Worm (Caenorhabditis elegans) whole organism, late embryonic: ENCODE results near the gene C30H6.9.

Experiments used
- C08G9.2 ChIP-seq: sonication (generic microtip); optimal IDR thresholded peaks from 2 replicates; lab custom pipeline; 2016; ENCODE audit warnings: mild to moderate bottlenecking, missing genetic modification characterization, moderate library complexity, missing compliant biosample characterization
- Y22D7AL.16 ChIP-seq: sonication (generic microtip); optimal IDR thresholded peaks from 2 replicates; lab custom pipeline; 2016; ENCODE audit warnings: missing genetic modification characterization, missing compliant biosample characterization
- ahr-1 ChIP-seq: sonication (generic microtip); optimal IDR thresholded peaks from 2 replicates; lab custom pipeline; 2016; ENCODE audit warnings: missing genetic modification characterization, missing compliant biosample characterization
- ama-1 ChIP-seq: fragments of 150-350 bp; optimal IDR thresholded peaks from 2 replicates; lab custom pipeline; 2014
- ceh-19 ChIP-seq: fragments of 200-800 bp; sonication (Bioruptor generic); optimal IDR thresholded peaks from 2 replicates; lab custom pipeline; 2018; ENCODE audit warnings: mild to moderate bottlenecking, missing genetic modification characterization, missing compliant biosample characterization
- ceh-9 ChIP-seq: sonication (generic microtip); optimal IDR thresholded peaks from 2 replicates; lab custom pipeline; 2016; ENCODE audit warnings: mild to moderate bottlenecking, missing genetic modification characterization, inconsistent platforms, missing compliant biosample characterization
- dve-1 ChIP-seq: sonication (generic microtip); optimal IDR thresholded peaks from 2 replicates; lab custom pipeline; 2017; ENCODE audit warnings: antibody characterized with exemption, mild to moderate bottlenecking, missing genetic modification characterization, missing compliant biosample characterization
- hlh-30 ChIP-seq: sonication (generic microtip); optimal IDR thresholded peaks from 2 replicates; lab custom pipeline; 2017; ENCODE audit warnings: antibody characterized with exemption, missing genetic modification characterization, missing compliant biosample characterization; ENCODE audit not compliant: insufficient read depth
- pax-1 ChIP-seq: fragments of 150-350 bp; optimal IDR thresholded peaks from 2 replicates; lab custom pipeline; 2014; ENCODE audit warnings: missing biosample characterization, missing genetic modification characterization
- pha-4 ChIP-seq: fragments of 150-350 bp; optimal IDR thresholded peaks from 2 replicates; lab custom pipeline; 2018; ENCODE audit warnings: missing biosample characterization, missing genetic modification reagents, missing genetic modification characterization
- pqm-1 ChIP-seq: sonication (generic microtip); optimal IDR thresholded peaks from 2 replicates; lab custom pipeline; 2016; ENCODE audit warnings: missing genetic modification characterization, missing compliant biosample characterization
- tbx-2 ChIP-seq: sonication (generic microtip); optimal IDR thresholded peaks from 2 replicates; lab custom pipeline; 2016; ENCODE audit warnings: missing genetic modification characterization, missing compliant biosample characterization

DNA sequence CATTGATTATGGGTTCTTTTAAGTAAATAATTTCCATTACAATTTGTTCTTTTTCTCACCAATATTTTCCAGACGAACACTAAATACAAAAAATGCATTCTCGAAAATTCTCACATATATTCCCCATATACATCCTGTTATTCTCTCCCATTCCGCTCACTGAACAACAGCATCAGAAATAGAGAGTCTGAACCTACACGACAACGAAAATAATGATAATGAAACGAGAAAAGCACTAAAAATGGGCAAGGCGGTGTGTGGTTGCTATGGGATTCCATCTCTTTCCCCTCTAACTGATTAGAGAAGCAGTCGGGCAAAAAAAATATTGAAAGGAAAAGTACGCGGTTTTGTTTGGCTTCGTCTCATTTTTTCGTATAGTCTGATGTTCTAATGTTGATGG is 3.1 kb upstream of the C30H6.9 start, which contains the start of gene C30H6.12:
- no peak for TF ChIP-seq ama-1 (lab: Kevin White, UChicago)
- TF ChIP-seq hlh-30 (tag; lab: Kevin White, UChicago): no peak
- no peak for TF ChIP-seq C08G9.2 (tag; lab: Kevin White, UChicago)
- TF ChIP-seq pax-1 (tag; lab: Kevin White, UChicago): no peak
- TF ChIP-seq dve-1 (tag; lab: Kevin White, UChicago): no peak
- no peak for TF ChIP-seq pqm-1 (tag; lab: Kevin White, UChicago)
- no peak for TF ChIP-seq Y22D7AL.16 (tag; lab: Kevin White, UChicago)
- TF ChIP-seq tbx-2 (tag; lab: Kevin White, UChicago): no peak
- no peak for TF ChIP-seq ahr-1 (tag; lab: Kevin White, UChicago)
- no peak for TF ChIP-seq ceh-9 (tag; lab: Kevin White, UChicago)
- TF ChIP-seq ceh-19: no peak
- TF ChIP-seq pha-4: no peak
